Worm (Caenorhabditis elegans) whole organism, L4 larva: Measurements from ENCODE around the gene let-721.

Source experiments
- F10B5.3 ChIP-seq: sonication (generic microtip); optimal IDR thresholded peaks from 2 replicates; lab custom pipeline; 2016; ENCODE audit warnings: mild to moderate bottlenecking, missing genetic modification characterization, missing compliant biosample characterization
- F26F4.8 ChIP-seq: fragments of 200-800 bp; sonication (Bioruptor generic); conservative IDR thresholded peaks from 2 replicates; pipeline ENCODE4 v1.3.6; 2022; ENCODE audit warnings: missing genetic modification characterization, missing compliant biosample characterization
- T20F7.1 ChIP-seq: fragments of 200-800 bp; sonication (Bioruptor generic); optimal IDR thresholded peaks from 2 replicates; lab custom pipeline; 2018; ENCODE audit warnings: mild to moderate bottlenecking, missing genetic modification characterization, missing compliant biosample characterization
- T26A8.4 ChIP-seq: fragments of 200-800 bp; sonication (Bioruptor generic); IDR thresholded peaks from 2 replicates; pipeline ENCODE4 v1.3.6; 2022; ENCODE audit warnings: missing genetic modification characterization, missing compliant biosample characterization
- Y75B8A.6 ChIP-seq: fragments of 200-800 bp; sonication (Bioruptor generic); IDR thresholded peaks from 2 replicates; pipeline ENCODE4 v1.3.6; 2022; ENCODE audit warnings: missing genetic modification reagents, missing genetic modification characterization, missing compliant biosample characterization
- ZK546.5 ChIP-seq, 2 experiments: sonication (generic microtip); optimal IDR thresholded peaks; 2 replicates each; lab custom pipeline; 2017; ENCODE audit warnings: missing biosample characterization in 2 of 2, missing genetic modification characterization in 2 of 2
- ama-1 ChIP-seq: fragments of 150-350 bp; optimal IDR thresholded peaks from 2 replicates; lab custom pipeline; 2014; ENCODE audit warnings: inconsistent platforms, mixed read lengths
- arid-1 ChIP-seq: fragments of 200-800 bp; sonication (Bioruptor generic); conservative IDR thresholded peaks from 2 replicates; pipeline ENCODE4 v1.3.6; 2022; ENCODE audit warnings: missing genetic modification reagents, missing genetic modification characterization, missing compliant biosample characterization
- ceh-20 ChIP-seq: fragments of 200-800 bp; sonication (Bioruptor generic); IDR thresholded peaks from 2 replicates; pipeline ENCODE4 v1.3.6; 2022; ENCODE audit warnings: missing genetic modification reagents, missing genetic modification characterization, missing compliant biosample characterization
- ceh-28 ChIP-seq: fragments of 150-350 bp; optimal IDR thresholded peaks from 2 replicates; lab custom pipeline; 2014; ENCODE audit warnings: missing biosample characterization, missing genetic modification reagents, missing genetic modification characterization
- cey-2 ChIP-seq: sonication (generic microtip); optimal IDR thresholded peaks from 3 replicates; lab custom pipeline; 2017; ENCODE audit warnings: missing genetic modification characterization, mild to moderate bottlenecking, missing compliant biosample characterization, antibody characterized with exemption, borderline replicate concordance; ENCODE audit not compliant: insufficient read depth
- ctbp-1 ChIP-seq: fragments of 200-800 bp; sonication (Bioruptor generic); IDR thresholded peaks from 2 replicates; pipeline ENCODE4 v1.3.6; 2022; ENCODE audit warnings: missing genetic modification reagents, missing genetic modification characterization, missing compliant biosample characterization
- daf-19 ChIP-seq: fragments of 200-800 bp; sonication (Bioruptor generic); conservative IDR thresholded peaks from 2 replicates; pipeline ENCODE4 v1.3.6; 2022; ENCODE audit warnings: missing genetic modification characterization, missing compliant biosample characterization
- dmd-6 ChIP-seq: fragments of 200-800 bp; sonication (Bioruptor generic); IDR thresholded peaks from 2 replicates; pipeline ENCODE4 v1.3.6; 2022; ENCODE audit warnings: missing genetic modification reagents, missing genetic modification characterization, missing compliant biosample characterization
- dpl-1 ChIP-seq: fragments of 150-350 bp; optimal IDR thresholded peaks from 2 replicates; lab custom pipeline; 2014; ENCODE audit warnings: missing biosample characterization, missing genetic modification reagents, missing genetic modification characterization
- duxl-1 ChIP-seq: sonication (generic microtip); optimal IDR thresholded peaks from 2 replicates; lab custom pipeline; 2016; ENCODE audit warnings: mild to moderate bottlenecking, missing genetic modification characterization, moderate library complexity, missing compliant biosample characterization; ENCODE audit not compliant: poor library complexity
- egl-43 ChIP-seq: fragments of 200-800 bp; sonication (Bioruptor generic); IDR thresholded peaks from 2 replicates; pipeline ENCODE4 v1.3.6; 2022; ENCODE audit warnings: missing genetic modification reagents, missing genetic modification characterization, missing compliant biosample characterization
- fkh-10 ChIP-seq: fragments of 150-350 bp; optimal IDR thresholded peaks from 2 replicates; lab custom pipeline; 2014; ENCODE audit warnings: missing biosample characterization, missing genetic modification reagents, missing genetic modification characterization
- gei-8 ChIP-seq: fragments of 200-800 bp; sonication (Bioruptor generic); optimal IDR thresholded peaks from 2 replicates; lab custom pipeline; 2018; ENCODE audit warnings: mild to moderate bottlenecking, missing genetic modification characterization, missing compliant biosample characterization
- hlh-11 ChIP-seq: fragments of 200-800 bp; sonication (Bioruptor generic); optimal IDR thresholded peaks from 2 replicates; lab custom pipeline; 2018; ENCODE audit warnings: mild to moderate bottlenecking, missing genetic modification characterization, missing compliant biosample characterization
- hlh-30 ChIP-seq: sonication (generic microtip); optimal IDR thresholded peaks from 2 replicates; lab custom pipeline; 2017; ENCODE audit warnings: antibody characterized with exemption, mild to moderate bottlenecking, missing genetic modification characterization, missing compliant biosample characterization; ENCODE audit not compliant: insufficient read depth
- hmg-1.1 ChIP-seq: fragments of 200-800 bp; sonication (Bioruptor generic); IDR thresholded peaks from 2 replicates; pipeline ENCODE4 v1.3.6; 2022; ENCODE audit warnings: missing genetic modification reagents, missing genetic modification characterization, missing compliant biosample characterization
- lin-1 ChIP-seq: fragments of 200-800 bp; sonication (Bioruptor generic); IDR thresholded peaks from 2 replicates; pipeline ENCODE4 v1.3.6; 2022; ENCODE audit warnings: missing genetic modification reagents, missing genetic modification characterization, missing compliant biosample characterization
- lin-38 ChIP-seq: fragments of 200-800 bp; sonication (Bioruptor generic); IDR thresholded peaks from 2 replicates; pipeline ENCODE4 v1.3.6; 2022; ENCODE audit warnings: missing genetic modification reagents, missing genetic modification characterization, missing compliant biosample characterization
- lin-39 ChIP-seq: fragments of 150-350 bp; optimal IDR thresholded peaks from 2 replicates; lab custom pipeline; 2014; ENCODE audit warnings: missing biosample characterization, missing genetic modification reagents, missing genetic modification characterization
- lsy-2 ChIP-seq, 2 experiments: fragments of 150-350 bp in 1 of 2; sonication (generic microtip) in 1 of 2; optimal IDR thresholded peaks; 2 replicates each; lab custom pipeline; 2014 to 2017; ENCODE audit warnings: missing biosample characterization in 2 of 2, missing genetic modification characterization in 2 of 2
- madf-5 ChIP-seq, 2 experiments: fragments of 200-800 bp; sonication (Bioruptor generic); IDR thresholded peaks; 2 replicates each; pipeline ENCODE4 v1.3.6; 2022; ENCODE audit warnings: missing compliant biosample characterization in 2 of 2, missing genetic modification characterization in 2 of 2
- madf-9 ChIP-seq: fragments of 200-800 bp; sonication (Bioruptor generic); conservative IDR thresholded peaks from 2 replicates; pipeline ENCODE4 v1.3.6; 2022; ENCODE audit warnings: missing genetic modification reagents, missing genetic modification characterization, missing compliant biosample characterization
- mep-1 ChIP-seq: fragments of 150-350 bp; sonication (generic microtip); optimal IDR thresholded peaks from 3 replicates; lab custom pipeline; 2014; ENCODE audit warnings: missing biosample characterization, missing genetic modification characterization
- mxl-3 ChIP-seq: fragments of 200-800 bp; sonication (Bioruptor generic); optimal IDR thresholded peaks from 2 replicates; lab custom pipeline; 2018; ENCODE audit warnings: mild to moderate bottlenecking, missing genetic modification characterization, missing compliant biosample characterization
- nhr-10 ChIP-seq: fragments of 150-350 bp; optimal IDR thresholded peaks from 2 replicates; lab custom pipeline; 2014; ENCODE audit warnings: missing biosample characterization, missing genetic modification characterization
- nhr-102 ChIP-seq: sonication (generic microtip); optimal IDR thresholded peaks from 2 replicates; lab custom pipeline; 2016; ENCODE audit warnings: mild to moderate bottlenecking, missing genetic modification characterization, moderate library complexity, missing compliant biosample characterization
- nhr-111 ChIP-seq: fragments of 200-800 bp; sonication (Bioruptor generic); optimal IDR thresholded peaks from 2 replicates; lab custom pipeline; 2018; ENCODE audit warnings: mild to moderate bottlenecking, missing genetic modification characterization, missing compliant biosample characterization
- nhr-25 ChIP-seq: sonication (generic microtip); optimal IDR thresholded peaks from 2 replicates; lab custom pipeline; 2017; ENCODE audit warnings: missing genetic modification characterization, mild to moderate bottlenecking, missing compliant biosample characterization, antibody characterized with exemption, moderate library complexity, borderline replicate concordance; ENCODE audit not compliant: insufficient read depth
- nhr-28 ChIP-seq: fragments of 150-350 bp; optimal IDR thresholded peaks from 2 replicates; lab custom pipeline; 2014; ENCODE audit warnings: missing biosample characterization, missing genetic modification characterization
- nhr-42 ChIP-seq: fragments of 200-800 bp; sonication (Bioruptor generic); IDR thresholded peaks from 2 replicates; pipeline ENCODE4 v1.3.6; 2022; ENCODE audit warnings: missing genetic modification characterization, missing compliant biosample characterization
- nhr-48 ChIP-seq: sonication (generic microtip); optimal IDR thresholded peaks from 2 replicates; lab custom pipeline; 2016; ENCODE audit warnings: mild to moderate bottlenecking, missing genetic modification characterization, missing compliant biosample characterization
- nhr-6 ChIP-seq: fragments of 150-350 bp; optimal IDR thresholded peaks from 2 replicates; lab custom pipeline; 2014; ENCODE audit warnings: missing biosample characterization, missing genetic modification characterization
- nhr-77 ChIP-seq: fragments of 150-350 bp; optimal IDR thresholded peaks from 2 replicates; lab custom pipeline; 2014; ENCODE audit warnings: missing biosample characterization, missing genetic modification characterization
- pha-4 ChIP-seq, 2 experiments: fragments of 150-350 bp in 1 of 2; fragments of 200-800 bp in 1 of 2; sonication (Bioruptor generic) in 1 of 2; IDR thresholded peaks in 1 of 2; optimal IDR thresholded peaks in 1 of 2; 2 replicates each; pipeline versions ENCODE4 v1.3.6 to Lab custom; 2014 to 2022; ENCODE audit warnings: missing genetic modification characterization in 2 of 2, missing genetic modification reagents in 2 of 2, missing biosample characterization in 1 of 2, missing compliant biosample characterization in 1 of 2
- pqm-1 ChIP-seq: sonication (generic microtip); optimal IDR thresholded peaks from 2 replicates; lab custom pipeline; 2017; ENCODE audit warnings: missing biosample characterization, missing genetic modification characterization
- rbr-2 ChIP-seq: sonication (generic microtip); optimal IDR thresholded peaks from 2 replicates; lab custom pipeline; 2016; ENCODE audit warnings: missing genotype, missing genetic modification characterization, missing compliant biosample characterization
- set-16 ChIP-seq: fragments of 200-800 bp; sonication (Bioruptor generic); IDR thresholded peaks from 2 replicates; pipeline ENCODE4 v1.3.6; 2022; ENCODE audit warnings: missing genetic modification reagents, missing genetic modification characterization, missing compliant biosample characterization
- snpc-4 ChIP-seq: fragments of 150-350 bp; optimal IDR thresholded peaks from 2 replicates; lab custom pipeline; 2014; ENCODE audit warnings: missing biosample characterization, missing genetic modification characterization
- spr-1 ChIP-seq: sonication (generic microtip); optimal IDR thresholded peaks from 2 replicates; lab custom pipeline; 2016; ENCODE audit warnings: mild to moderate bottlenecking, missing genetic modification characterization, missing compliant biosample characterization
- tag-97 ChIP-seq: fragments of 200-800 bp; sonication (Bioruptor generic); IDR thresholded peaks from 2 replicates; pipeline ENCODE4 v1.3.6; 2022; ENCODE audit warnings: missing genetic modification characterization, missing compliant biosample characterization
- tra-1 ChIP-seq: fragments of 200-800 bp; sonication (Bioruptor generic); IDR thresholded peaks from 2 replicates; pipeline ENCODE4 v1.3.6; 2022; ENCODE audit warnings: missing genetic modification reagents, missing genetic modification characterization, missing compliant biosample characterization
- unc-130 ChIP-seq: sonication (generic microtip); optimal IDR thresholded peaks from 2 replicates; lab custom pipeline; 2016; ENCODE audit warnings: missing genetic modification reagents, missing genetic modification characterization, missing compliant biosample characterization
- zip-11 ChIP-seq: fragments of 200-800 bp; sonication (Bioruptor generic); IDR thresholded peaks from 2 replicates; pipeline ENCODE4 v1.3.6; 2022; ENCODE audit warnings: missing genetic modification characterization, missing compliant biosample characterization
- zip-2 ChIP-seq: fragments of 150-350 bp; optimal IDR thresholded peaks from 2 replicates; lab custom pipeline; 2014; ENCODE audit warnings: missing biosample characterization, missing genetic modification characterization

let-721 gene

ce11 chrIII:6453665-6454064 is 7.0 kb upstream of the let-721 start:
- peak; percentile 80 for TF ChIP-seq spr-1 (tag; lab: Kevin White, UChicago)
- peak; percentile 52; the same call in 1 of the 2 replicates for TF ChIP-seq pha-4 (GFP tag; IDR thresholded peaks at IDR 0.05; lab: Robert Waterston, UW)
- TF ChIP-seq pha-4 (tag; optimal IDR thresholded peaks at IDR 0.05; lab: Kevin White, UChicago) = no peak
- no peak for TF ChIP-seq madf-5 (GFP tag; IDR thresholded peaks at IDR 0.05; lab: Robert Waterston, UW)
- no peak for TF ChIP-seq ceh-28 (tag; lab: Kevin White, UChicago)
- TF ChIP-seq egl-43 (GFP tag; lab: Robert Waterston, UW) = no peak
- TF ChIP-seq duxl-1 (tag; lab: Kevin White, UChicago) = peak; percentile 51
- peak; percentile 65 for TF ChIP-seq dmd-6 (GFP tag; lab: Robert Waterston, UW)
- peak; percentile 34 for TF ChIP-seq nhr-48 (tag; lab: Kevin White, UChicago)
- peak; percentile 87 for TF ChIP-seq rbr-2 (tag; lab: Kevin White, UChicago)
- TF ChIP-seq mep-1 = peak; percentile 95
- peak; percentile 72 for TF ChIP-seq nhr-77 (tag; lab: Kevin White, UChicago)
- TF ChIP-seq lsy-2 (tag; optimal IDR thresholded peaks at IDR 0.05; lab: Kevin White, UChicago) = peak; percentile 71 to 92
- TF ChIP-seq cey-2 (tag; lab: Kevin White, UChicago) = no peak
- TF ChIP-seq ctbp-1 (GFP tag; lab: Robert Waterston, UW) = no peak
- no peak for TF ChIP-seq nhr-111
- no peak for TF ChIP-seq tag-97
- peak; percentile 38 for TF ChIP-seq ama-1
- no peak for TF ChIP-seq zip-11 (GFP tag; lab: Robert Waterston, UW)
- TF ChIP-seq nhr-10 (tag; lab: Kevin White, UChicago) = no peak
- TF ChIP-seq zip-2 = peak; percentile 39
- peak; percentile 43; the same call in 1 of the 2 replicates for TF ChIP-seq tra-1 (GFP tag; lab: Robert Waterston, UW)
- TF ChIP-seq F26F4.8 = no peak
- no peak for TF ChIP-seq gei-8 (GFP tag; lab: Kevin White, UChicago)
- TF ChIP-seq lin-38 (GFP tag; lab: Robert Waterston, UW) = peak; percentile 83
- TF ChIP-seq nhr-28 (tag; lab: Kevin White, UChicago) = peak; percentile 80
- no peak for TF ChIP-seq daf-19 (GFP tag; lab: Robert Waterston, UW)
- TF ChIP-seq T26A8.4 = peak; percentile 37; the same call in 1 of the 2 replicates
- no peak for TF ChIP-seq lin-39 (tag; lab: Kevin White, UChicago)
- TF ChIP-seq mxl-3 (GFP tag; lab: Kevin White, UChicago) = peak; percentile 71
- TF ChIP-seq snpc-4 (tag; lab: Kevin White, UChicago) = no peak
- peak; percentile 48 for TF ChIP-seq unc-130 (GFP tag; lab: Kevin White, UChicago)
- TF ChIP-seq pqm-1 (tag; lab: Kevin White, UChicago) = peak; percentile 27
- peak; percentile 78 for TF ChIP-seq hmg-1.1 (GFP tag; lab: Robert Waterston, UW)
- TF ChIP-seq hlh-30 = peak; percentile 72
- peak; percentile 21; the same call in 1 of the 2 replicates for TF ChIP-seq set-16 (GFP tag; lab: Robert Waterston, UW)
- peak; percentile 74 for TF ChIP-seq ceh-20 (GFP tag; lab: Robert Waterston, UW)
- peak; percentile 60 for TF ChIP-seq nhr-25
- no peak for TF ChIP-seq ZK546.5 (tag; optimal IDR thresholded peaks at IDR 0.05; lab: Kevin White, UChicago)
- TF ChIP-seq Y75B8A.6 = no peak
- peak; percentile 8 for TF ChIP-seq nhr-102
- TF ChIP-seq lin-1 = peak; percentile 66
- peak; percentile 76; the same call in 1 of the 2 replicates for TF ChIP-seq arid-1
- peak; percentile 88 for TF ChIP-seq nhr-6
- no peak for TF ChIP-seq F10B5.3 (tag; lab: Kevin White, UChicago)
- TF ChIP-seq madf-9 (GFP tag; lab: Robert Waterston, UW) = 0 out of 2 replicates have a peak, but pooled peaks have one; percentile 34
- peak; percentile 62 for TF ChIP-seq T20F7.1 (GFP tag; lab: Kevin White, UChicago)
- peak; percentile 81 for TF ChIP-seq dpl-1 (GFP tag; lab: Kevin White, UChicago)
- TF ChIP-seq nhr-42 (GFP tag; lab: Robert Waterston, UW) = 0 out of 2 replicates have a peak, but pooled peaks have one; percentile 11
- peak; percentile 82 for TF ChIP-seq hlh-11 (tag; lab: Kevin White, UChicago)
- peak; percentile 7 for TF ChIP-seq fkh-10
